Fruit fly (Drosophila melanogaster): ENCODE data around the gene Tsen34.
A peak's percentile ranks its signal among the peaks of the same experiment; 100 is the strongest.

Gene Tsen34

dm6 chr3L:14790849-14791646 is 29.4 kb upstream of the Tsen34 start:
- TF ChIP-seq dsf (GFP tag; optimal IDR thresholded peaks at IDR 0.05; ENCODE audit: borderline replicate concordance) (no peak), br (GFP tag; optimal IDR thresholded peaks at IDR 0.05) (no peak)

- TF ChIP-seq dmrt93B (GFP tag; optimal IDR thresholded peaks at IDR 0.05) (peak; percentile 75), Abd-B (GFP tag; optimal IDR thresholded peaks at IDR 0.05) (no peak), foxo (GFP tag; optimal IDR thresholded peaks at IDR 0.05) (peak; percentile 73 to 92), Hr78 (GFP tag; optimal IDR thresholded peaks at IDR 0.05) (no peak), sage (GFP tag; optimal IDR thresholded peaks at IDR 0.05) (peak; percentile 81), psq (GFP tag; optimal IDR thresholded peaks at IDR 0.05) (peak; percentile 81), ey (GFP tag; optimal IDR thresholded peaks at IDR 0.05) (peak; percentile 87), Sp1 (GFP tag; optimal IDR thresholded peaks at IDR 0.05) (peak; percentile 71), pan (optimal IDR thresholded peaks at IDR 0.05) (no peak), dl (GFP tag; optimal IDR thresholded peaks at IDR 0.05; ENCODE audit: insufficient read depth in 1 of 2, partially characterized antibody in 2 of 2) (no peak), usp (GFP tag; optimal IDR thresholded peaks at IDR 0.05) (no peak), h (GFP tag; optimal IDR thresholded peaks at IDR 0.05) (peak; percentile 92), Dfd (GFP tag; optimal IDR thresholded peaks at IDR 0.05) (no peak), sv (GFP tag; optimal IDR thresholded peaks at IDR 0.05) (peak; percentile 54), tai (GFP tag; optimal IDR thresholded peaks at IDR 0.05) (no peak), rgr (GFP tag; optimal IDR thresholded peaks at IDR 0.05) (peak; percentile 91), Hr83 (GFP tag; optimal IDR thresholded peaks at IDR 0.05; ENCODE audit: poor library complexity, severe bottlenecking) (peak; percentile 83), fru (GFP tag; optimal IDR thresholded peaks at IDR 0.05) (peak; percentile 88), HLH106 (tag; optimal IDR thresholded peaks at IDR 0.05) (peak; percentile 79), CG9705 (GFP tag; optimal IDR thresholded peaks at IDR 0.05) (peak; percentile 80), CrebA (GFP tag; optimal IDR thresholded peaks at IDR 0.05; ENCODE audit: borderline replicate concordance) (no peak), brk (GFP tag; optimal IDR thresholded peaks at IDR 0.05) (peak; percentile 88), br (GFP tag; optimal IDR thresholded peaks at IDR 0.05) (peak; percentile 90), CG32264 (GFP tag; optimal IDR thresholded peaks at IDR 0.05) (peak; percentile 74), Jra (GFP tag; optimal IDR thresholded peaks at IDR 0.05) (peak; percentile 89), OdsH (GFP tag; optimal IDR thresholded peaks at IDR 0.05) (peak; percentile 85), Hnf4 (GFP tag; optimal IDR thresholded peaks at IDR 0.05) (peak; percentile 95), dsf (GFP tag; optimal IDR thresholded peaks at IDR 0.05; ENCODE audit: borderline replicate concordance) (peak; percentile 83), GATAd (GFP tag; optimal IDR thresholded peaks at IDR 0.05) (peak; percentile 88), Myc (optimal IDR thresholded peaks at IDR 0.05) (peak; percentile 78), Rel (GFP tag; optimal IDR thresholded peaks at IDR 0.05) (no peak), Rel (tag; optimal IDR thresholded peaks at IDR 0.05) (peak; percentile 81), Mio (GFP tag; optimal IDR thresholded peaks at IDR 0.05) (peak; percentile 44)
Measured at dm6 chr3L:14790127-14790589, 28.5 kb upstream of the Tsen34 start.

DNA sequence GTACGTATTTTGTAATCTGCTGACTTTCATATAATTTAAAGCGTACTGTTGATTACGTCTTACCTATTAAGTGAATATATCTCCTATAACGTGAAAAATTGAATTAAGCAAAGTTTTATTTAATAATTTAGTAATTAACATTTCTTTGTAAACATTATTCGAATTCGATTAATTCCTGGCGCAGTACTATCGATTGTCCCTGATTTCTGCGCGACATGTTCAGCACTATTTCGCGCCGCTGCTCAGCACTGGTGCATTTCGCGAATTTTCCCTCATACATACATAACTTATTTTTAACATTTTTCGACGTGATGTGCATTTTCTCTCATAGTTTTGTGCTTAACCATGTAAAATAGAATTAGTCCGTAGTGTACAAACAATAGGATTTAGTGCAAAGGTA is 28.0 kb upstream of the Tsen34 start, which contains the start of gene Helz:
Helz (plus strand) TSS at position 260 of the 400 bp plus-strand sequence.
- TF ChIP-seq dsf (GFP tag; optimal IDR thresholded peaks at IDR 0.05; ENCODE audit: borderline replicate concordance) = no peak
- TF ChIP-seq Dif (GFP tag; optimal IDR thresholded peaks at IDR 0.05; ENCODE audit: partially characterized antibody) = no peak
- TF ChIP-seq sv (GFP tag; optimal IDR thresholded peaks at IDR 0.05) = no peak
- peak; percentile 64 for TF ChIP-seq Hr83 (GFP tag; optimal IDR thresholded peaks at IDR 0.05; ENCODE audit: poor library complexity, severe bottlenecking)
- TF ChIP-seq HLH106 (tag; optimal IDR thresholded peaks at IDR 0.05) = peak; percentile 6
- TF ChIP-seq CG9705 (GFP tag; optimal IDR thresholded peaks at IDR 0.05) = no peak
- no peak for TF ChIP-seq Jra (GFP tag; optimal IDR thresholded peaks at IDR 0.05)
- TF ChIP-seq Myc (optimal IDR thresholded peaks at IDR 0.05) = no peak
- peak; percentile 59 for TF ChIP-seq Hnf4 (GFP tag; optimal IDR thresholded peaks at IDR 0.05)
- TF ChIP-seq Mio (GFP tag; optimal IDR thresholded peaks at IDR 0.05) = no peak
- TF ChIP-seq br (GFP tag; optimal IDR thresholded peaks at IDR 0.05) = no peak
- no peak for TF ChIP-seq Hr78 (GFP tag; optimal IDR thresholded peaks at IDR 0.05)
- TF ChIP-seq brk (GFP tag; optimal IDR thresholded peaks at IDR 0.05) = no peak
- no peak for TF ChIP-seq jim (GFP tag; optimal IDR thresholded peaks at IDR 0.05)
- TF ChIP-seq dmrt93B (GFP tag; optimal IDR thresholded peaks at IDR 0.05) = no peak
- TF ChIP-seq GATAd (GFP tag; optimal IDR thresholded peaks at IDR 0.05) = no peak
- peak; percentile 62 for TF ChIP-seq sage (GFP tag; optimal IDR thresholded peaks at IDR 0.05)
- no peak for TF ChIP-seq foxo (GFP tag; optimal IDR thresholded peaks at IDR 0.05)
- no peak for TF ChIP-seq Dfd (GFP tag; optimal IDR thresholded peaks at IDR 0.05)
- TF ChIP-seq ey (GFP tag; optimal IDR thresholded peaks at IDR 0.05) = no peak
- TF ChIP-seq woc (GFP tag; optimal IDR thresholded peaks at IDR 0.05) = no peak
- peak; percentile 22 for TF ChIP-seq h (GFP tag; optimal IDR thresholded peaks at IDR 0.05)
- TF ChIP-seq CG32264 (GFP tag; optimal IDR thresholded peaks at IDR 0.05) = no peak
- no peak for TF ChIP-seq CrebA (GFP tag; optimal IDR thresholded peaks at IDR 0.05; ENCODE audit: borderline replicate concordance)
- peak; percentile 3 for TF ChIP-seq OdsH (GFP tag; optimal IDR thresholded peaks at IDR 0.05)
- no peak for TF ChIP-seq Vsx2 (GFP tag; optimal IDR thresholded peaks at IDR 0.05; ENCODE audit: partially characterized antibody)
- no peak for TF ChIP-seq fru (GFP tag; optimal IDR thresholded peaks at IDR 0.05)
- no peak for TF ChIP-seq N (GFP tag; optimal IDR thresholded peaks at IDR 0.05)
- no peak for TF ChIP-seq psq (GFP tag; optimal IDR thresholded peaks at IDR 0.05)
- TF ChIP-seq usp (GFP tag; optimal IDR thresholded peaks at IDR 0.05) = no peak
- no peak for TF ChIP-seq dl (GFP tag; optimal IDR thresholded peaks at IDR 0.05; ENCODE audit: insufficient read depth in 1 of 2, partially characterized antibody in 2 of 2)
- TF ChIP-seq Sp1 (GFP tag; optimal IDR thresholded peaks at IDR 0.05) = no peak
- TF ChIP-seq tai (GFP tag; optimal IDR thresholded peaks at IDR 0.05) = no peak
- TF ChIP-seq rgr (GFP tag; optimal IDR thresholded peaks at IDR 0.05) = peak; percentile 14
- no peak for TF ChIP-seq Rel (GFP tag; optimal IDR thresholded peaks at IDR 0.05)
- TF ChIP-seq Rel (tag; optimal IDR thresholded peaks at IDR 0.05) = no peak
- no peak for TF ChIP-seq pan (optimal IDR thresholded peaks at IDR 0.05)
- no peak for TF ChIP-seq lola (GFP tag; optimal IDR thresholded peaks at IDR 0.05)
- TF ChIP-seq Abd-B (GFP tag; optimal IDR thresholded peaks at IDR 0.05) = no peak
